Worm (Caenorhabditis elegans): ENCODE results near the gene F10D7.5.

ce11 chrX:17356748-17357147, 34.7 kb downstream of the F10D7.5 start:
- TF ChIP-seq ztf-11 (tag; optimal IDR thresholded peaks at IDR 0.05) (no peak), nhr-237 (tag; optimal IDR thresholded peaks at IDR 0.05) (no peak), elt-1 (tag; optimal IDR thresholded peaks at IDR 0.05) (no peak), nhr-12 (tag; optimal IDR thresholded peaks at IDR 0.05) (no peak), R02D3.7 (tag; optimal IDR thresholded peaks at IDR 0.05) (no peak), snpc-4 (tag; optimal IDR thresholded peaks at IDR 0.05) (no peak), ZK546.5 (tag; optimal IDR thresholded peaks at IDR 0.05) (no peak), ama-1 (optimal IDR thresholded peaks at IDR 0.05) (no peak), mbf-1 (tag; optimal IDR thresholded peaks at IDR 0.05) (no peak), ceh-16 (tag; optimal IDR thresholded peaks at IDR 0.05) (no peak), unc-62 (GFP tag; optimal IDR thresholded peaks at IDR 0.05) (no peak), F13H6.1 (tag; optimal IDR thresholded peaks at IDR 0.05) (no peak), sma-9 (GFP tag; optimal IDR thresholded peaks at IDR 0.05) (no peak), sma-9 (tag; optimal IDR thresholded peaks at IDR 0.05) (no peak), nhr-11 (tag; optimal IDR thresholded peaks at IDR 0.05) (no peak)

Data from whole organism, L2 larva.